Fruit fly (Drosophila melanogaster): ENCODE measurements around the gene CG3108.

The CG3108 gene

DNA sequence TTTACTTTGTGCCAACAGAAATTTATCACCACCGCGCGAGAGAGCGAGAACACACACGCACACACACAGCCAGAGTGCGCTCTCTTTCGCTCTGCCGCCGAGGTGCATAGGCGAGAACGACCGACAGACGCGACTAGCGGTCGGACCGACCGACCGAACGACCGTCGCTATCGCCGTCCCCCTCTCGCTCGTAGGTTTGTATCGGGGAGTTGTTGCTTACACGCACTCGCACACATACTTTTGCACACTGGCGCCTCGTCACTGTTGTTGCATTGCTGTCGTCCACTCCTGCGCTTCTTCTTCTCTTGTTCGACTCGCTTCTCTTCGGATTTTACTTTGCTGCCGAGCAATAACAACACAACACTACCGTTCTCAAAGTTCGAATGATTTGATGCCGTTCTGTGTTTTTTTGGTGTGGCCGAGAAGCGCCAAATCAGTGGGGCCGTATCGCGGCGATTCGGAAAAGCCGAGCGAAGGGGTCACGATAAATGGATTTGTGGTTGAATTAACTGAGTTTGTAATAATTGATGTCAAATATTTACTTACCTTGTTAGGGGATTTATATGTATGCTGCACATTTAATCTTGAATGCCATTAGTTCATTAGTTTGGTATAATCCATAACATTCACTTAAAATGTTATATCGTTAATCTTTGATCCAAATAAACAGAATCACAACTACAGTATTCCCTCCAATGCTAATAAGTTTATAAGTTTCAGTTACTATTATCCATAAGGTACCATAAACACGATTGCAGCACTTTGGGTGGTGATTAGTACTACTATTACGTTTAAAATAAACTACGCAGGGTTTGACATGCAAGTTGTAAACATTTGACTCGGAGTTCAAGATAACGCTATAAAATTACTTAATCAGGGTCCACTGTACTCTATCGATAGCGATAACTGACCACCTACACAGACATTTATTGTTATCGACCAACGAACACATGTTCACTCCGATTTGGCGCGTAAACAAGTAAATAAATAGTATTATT, 34.3 kb downstream of the CG3108 start, which contains the start of the genes IntS6 and Rtel1 (continued):
- peak; percentile 82 for TF ChIP-seq CG9876 (GFP tag; optimal IDR thresholded peaks at IDR 0.05)
- peak; percentile 86 for TF ChIP-seq Ssrp (tag; optimal IDR thresholded peaks at IDR 0.05)
- TF ChIP-seq dysf (GFP tag; IDR thresholded peaks at IDR 0.05): peak; percentile 94
- TF ChIP-seq ase (GFP tag; IDR thresholded peaks at IDR 0.05): peak; percentile 83
- peak; percentile 81 for TF ChIP-seq HLH3B (GFP tag; IDR thresholded peaks at IDR 0.05)
- peak; percentile 65 for TF ChIP-seq NC2α (GFP tag; optimal IDR thresholded peaks at IDR 0.05)
- no peak for TF ChIP-seq hkb (optimal IDR thresholded peaks at IDR 0.05)
- TF ChIP-seq hkb (GFP tag; IDR thresholded peaks at IDR 0.05): peak; percentile 88
- no peak for TF ChIP-seq Neu2 (GFP tag; optimal IDR thresholded peaks at IDR 0.05; ENCODE audit: borderline replicate concordance)
- TF ChIP-seq bowl (GFP tag; IDR thresholded peaks at IDR 0.05): peak; percentile 62; the same call in 1 of the 2 replicates
- TF ChIP-seq zfh1 (GFP tag; IDR thresholded peaks at IDR 0.05): peak; percentile 82
- TF ChIP-seq grn (GFP tag; optimal IDR thresholded peaks at IDR 0.05): peak; percentile 77
- peak; percentile 78 for TF ChIP-seq Awh (GFP tag; IDR thresholded peaks at IDR 0.05)
- no peak for TF ChIP-seq ftz-f1 (GFP tag; optimal IDR thresholded peaks at IDR 0.05)
- peak; percentile 71 for TF ChIP-seq D19B (GFP tag; optimal IDR thresholded peaks at IDR 0.05)
- TF ChIP-seq Myb (GFP tag; optimal IDR thresholded peaks at IDR 0.05): peak; percentile 81
- TF ChIP-seq CG8388 (GFP tag; optimal IDR thresholded peaks at IDR 0.05): peak; percentile 87
- peak; percentile 35 for TF ChIP-seq CG7928 (GFP tag; optimal IDR thresholded peaks at IDR 0.05)
- peak; percentile 87 for TF ChIP-seq CG18476 (GFP tag; optimal IDR thresholded peaks at IDR 0.05)
- TF ChIP-seq jing (GFP tag; optimal IDR thresholded peaks at IDR 0.05): peak; percentile 78
- TF ChIP-seq run (tag; optimal IDR thresholded peaks at IDR 0.05): peak; percentile 69
- TF ChIP-seq CG4424 (GFP tag; optimal IDR thresholded peaks at IDR 0.05): peak; percentile 90
- peak; percentile 100 for TF ChIP-seq chinmo (GFP tag; IDR thresholded peaks at IDR 0.05; ENCODE audit: partially characterized antibody)
- peak; percentile 92 for TF ChIP-seq CG8944 (GFP tag; optimal IDR thresholded peaks at IDR 0.05)
- TF ChIP-seq esg (GFP tag; conservative IDR thresholded peaks at IDR 0.05): peak; percentile 89
- peak; percentile 94 for TF ChIP-seq HLH54F (GFP tag; optimal IDR thresholded peaks at IDR 0.05)
- peak; percentile 82 for TF ChIP-seq slp2 (GFP tag; optimal IDR thresholded peaks at IDR 0.05)
- peak; percentile 82 for TF ChIP-seq Sox100B (GFP tag; optimal IDR thresholded peaks at IDR 0.05)
- peak; percentile 86 for TF ChIP-seq Bteb2 (GFP tag; optimal IDR thresholded peaks at IDR 0.05)
- TF ChIP-seq dpn (GFP tag; optimal IDR thresholded peaks at IDR 0.05): peak; percentile 91 to 92
- TF ChIP-seq oc (tag; optimal IDR thresholded peaks at IDR 0.05): peak; percentile 83
- peak; percentile 88 for TF ChIP-seq tgo (GFP tag; IDR thresholded peaks at IDR 0.05)
- TF ChIP-seq cato (GFP tag; optimal IDR thresholded peaks at IDR 0.05; ENCODE audit: borderline replicate concordance): peak; percentile 84
- peak; percentile 89 for TF ChIP-seq CG16863 (GFP tag; optimal IDR thresholded peaks at IDR 0.05)
- no peak for TF ChIP-seq Hr39 (optimal IDR thresholded peaks at IDR 0.05)
- peak; percentile 92 for TF ChIP-seq Chrac-16 (GFP tag; optimal IDR thresholded peaks at IDR 0.05)
- TF ChIP-seq CG4360 (GFP tag; IDR thresholded peaks at IDR 0.05): peak; percentile 74
- TF ChIP-seq CG3995 (GFP tag; optimal IDR thresholded peaks at IDR 0.05): peak; percentile 94
- TF ChIP-seq CG9727 (GFP tag; optimal IDR thresholded peaks at IDR 0.05): peak; percentile 84
- TF ChIP-seq maf-S (GFP tag; optimal IDR thresholded peaks at IDR 0.05): peak; percentile 89
- TF ChIP-seq CG2889 (GFP tag; IDR thresholded peaks at IDR 0.05): peak; percentile 74
- peak; percentile 86 for TF ChIP-seq CG2712 (tag; optimal IDR thresholded peaks at IDR 0.05)
- TF ChIP-seq CG16813 (GFP tag; IDR thresholded peaks at IDR 0.05; ENCODE audit: partially characterized antibody): no peak; the same call in 2 of the 3 replicates
- peak; percentile 85 for TF ChIP-seq CG10366 (GFP tag; IDR thresholded peaks at IDR 0.05)
- TF ChIP-seq CG6854 (GFP tag; optimal IDR thresholded peaks at IDR 0.05): peak; percentile 57
- peak; percentile 65 for TF ChIP-seq pzg (GFP tag; optimal IDR thresholded peaks at IDR 0.05)
- peak; percentile 80 for TF ChIP-seq ERR (GFP tag; optimal IDR thresholded peaks at IDR 0.05)
- no peak; the same call in 2 of the 3 replicates for TF ChIP-seq knrl (GFP tag; IDR thresholded peaks at IDR 0.05; ENCODE audit: partially characterized antibody)
- TF ChIP-seq fu2 (GFP tag; optimal IDR thresholded peaks at IDR 0.05): peak; percentile 90

Data from whole organism, embryonic.